Worm (Caenorhabditis elegans) whole organism, young adult: ENCODE measurements around the gene F49C5.10.
"Not testable (repeated sequence)": the region's sequence is repeated elsewhere in the genome, so short reads cannot be mapped to it uniquely, and the experiment has no call there.

Source experiments
- B0019.2 ChIP-seq: fragments of 200-800 bp; sonication (Bioruptor generic); conservative IDR thresholded peaks from 2 replicates; pipeline ENCODE4 v1.3.6; 2022; ENCODE audit warnings: missing genetic modification reagents, missing genetic modification characterization, missing compliant biosample characterization
- B0261.1 ChIP-seq: sonication (generic microtip); optimal IDR thresholded peaks from 2 replicates; lab custom pipeline; 2016; ENCODE audit warnings: mild to moderate bottlenecking, missing genetic modification characterization, moderate library complexity, missing compliant biosample characterization
- B0336.3 ChIP-seq: fragments of 200-800 bp; sonication (Bioruptor generic); IDR thresholded peaks from 2 replicates; pipeline ENCODE4 v1.3.6; 2022; ENCODE audit warnings: missing genetic modification characterization, missing compliant biosample characterization
- D2030.7 ChIP-seq: fragments of 200-800 bp; sonication (Bioruptor generic); IDR thresholded peaks from 2 replicates; pipeline ENCODE4 v1.3.6; 2022; ENCODE audit warnings: missing genetic modification reagents, missing genetic modification characterization, missing compliant biosample characterization
- F49E8.2 ChIP-seq: sonication (generic microtip); optimal IDR thresholded peaks from 3 replicates; lab custom pipeline; 2017; ENCODE audit warnings: missing genetic modification characterization, mild to moderate bottlenecking, missing compliant biosample characterization, antibody characterized with exemption, moderate library complexity; ENCODE audit not compliant: insufficient read depth
- F57A8.1 ChIP-seq: fragments of 200-800 bp; sonication (Bioruptor generic); optimal IDR thresholded peaks from 2 replicates; lab custom pipeline; 2018; ENCODE audit warnings: mild to moderate bottlenecking, missing genetic modification characterization, moderate library complexity, missing compliant biosample characterization
- T07F8.4 ChIP-seq: sonication (generic microtip); optimal IDR thresholded peaks from 2 replicates; lab custom pipeline; 2016; ENCODE audit warnings: mild to moderate bottlenecking, missing genetic modification characterization, moderate library complexity, missing compliant biosample characterization
- Y79H2A.3 ChIP-seq: fragments of 200-800 bp; sonication (Bioruptor generic); conservative IDR thresholded peaks from 2 replicates; pipeline ENCODE4 v1.3.6; 2022; ENCODE audit warnings: missing genetic modification reagents, missing genetic modification characterization, missing compliant biosample characterization
- ZK185.1 ChIP-seq: sonication (generic microtip); optimal IDR thresholded peaks from 2 replicates; lab custom pipeline; 2016; ENCODE audit warnings: mild to moderate bottlenecking, missing genetic modification characterization, missing compliant biosample characterization; ENCODE audit not compliant: poor library complexity, severe bottlenecking
- ama-1 ChIP-seq, 3 experiments: fragments of 150-350 bp in 1 of 3; sonication (generic microtip) in 2 of 3; optimal IDR thresholded peaks; 2 replicates each; lab custom pipeline; 2014 to 2018; ENCODE audit warnings: missing biosample characterization in 2 of 3, missing genetic modification characterization in 2 of 3, missing genetic modification reagents in 2 of 3
- atf-7 ChIP-seq: sonication (generic microtip); optimal IDR thresholded peaks from 2 replicates; lab custom pipeline; 2017; ENCODE audit warnings: mild to moderate bottlenecking, missing genetic modification characterization, missing compliant biosample characterization
- athp-1 ChIP-seq: sonication (generic microtip); optimal IDR thresholded peaks from 2 replicates; lab custom pipeline; 2017; ENCODE audit warnings: mild to moderate bottlenecking, missing genetic modification characterization, missing compliant biosample characterization
- cebp-2 ChIP-seq: fragments of 200-800 bp; sonication (Bioruptor generic); IDR thresholded peaks from 2 replicates; pipeline ENCODE4 v1.3.6; 2022; ENCODE audit warnings: missing genetic modification characterization, missing compliant biosample characterization
- ceh-100 ChIP-seq: fragments of 200-800 bp; sonication (Bioruptor generic); IDR thresholded peaks from 2 replicates; pipeline ENCODE4 v1.3.6; 2022; ENCODE audit warnings: missing genetic modification reagents, missing genetic modification characterization, missing compliant biosample characterization
- ceh-91 ChIP-seq: fragments of 200-800 bp; sonication (Bioruptor generic); IDR thresholded peaks from 2 replicates; pipeline ENCODE4 v1.3.6; 2022; ENCODE audit warnings: missing genetic modification reagents, missing genetic modification characterization, missing compliant biosample characterization
- die-1 ChIP-seq: sonication (generic microtip); optimal IDR thresholded peaks from 2 replicates; lab custom pipeline; 2016; ENCODE audit warnings: missing genotype, mild to moderate bottlenecking, missing genetic modification characterization, missing compliant biosample characterization
- dox-1 ChIP-seq: fragments of 200-800 bp; sonication (Bioruptor generic); IDR thresholded peaks from 2 replicates; pipeline ENCODE4 v1.3.6; 2022; ENCODE audit warnings: missing genetic modification reagents, missing genetic modification characterization, missing compliant biosample characterization
- efl-1 ChIP-seq: fragments of 150-350 bp; optimal IDR thresholded peaks from 2 replicates; lab custom pipeline; 2014; ENCODE audit warnings: missing biosample characterization, missing genetic modification reagents, missing genetic modification characterization
- ekl-4 ChIP-seq: fragments of 200-800 bp; sonication (Bioruptor generic); IDR thresholded peaks from 2 replicates; pipeline ENCODE4 v1.3.6; 2022; ENCODE audit warnings: missing genetic modification reagents, missing genetic modification characterization, missing compliant biosample characterization
- fkh-3 ChIP-seq: sonication (generic microtip); optimal IDR thresholded peaks from 2 replicates; lab custom pipeline; 2016; ENCODE audit warnings: mild to moderate bottlenecking, missing genetic modification characterization, missing compliant biosample characterization
- him-1 ChIP-seq: sonication (generic microtip); optimal IDR thresholded peaks from 2 replicates; lab custom pipeline; 2016; ENCODE audit warnings: missing genotype, missing genetic modification reagents, missing genetic modification characterization, missing compliant biosample characterization
- hlh-12 ChIP-seq: sonication (generic microtip); optimal IDR thresholded peaks from 2 replicates; lab custom pipeline; 2016; ENCODE audit warnings: missing genetic modification characterization, missing compliant biosample characterization
- let-607 ChIP-seq, 2 experiments: fragments of 200-800 bp in 1 of 2; sonication (Bioruptor generic) in 1 of 2; sonication (generic microtip) in 1 of 2; optimal IDR thresholded peaks; 2 replicates each; lab custom pipeline; 2016 to 2018; ENCODE audit warnings: mild to moderate bottlenecking in 2 of 2, missing compliant biosample characterization in 2 of 2, missing genetic modification characterization in 2 of 2, moderate library complexity in 2 of 2, missing genotype in 1 of 2
- lin-26 ChIP-seq: fragments of 200-800 bp; sonication (Bioruptor generic); IDR thresholded peaks from 2 replicates; pipeline ENCODE4 v1.3.6; 2022; ENCODE audit warnings: missing genetic modification reagents, missing genetic modification characterization, missing compliant biosample characterization
- lin-54 ChIP-seq: fragments of 200-800 bp; sonication (Bioruptor generic); optimal IDR thresholded peaks from 2 replicates; lab custom pipeline; 2018; ENCODE audit warnings: mild to moderate bottlenecking, missing genetic modification characterization, missing compliant biosample characterization
- lsl-1 ChIP-seq: fragments of 200-800 bp; sonication (Bioruptor generic); optimal IDR thresholded peaks from 2 replicates; lab custom pipeline; 2018; ENCODE audit warnings: mild to moderate bottlenecking, missing genetic modification characterization, moderate library complexity, missing compliant biosample characterization
- madf-6 ChIP-seq: fragments of 200-800 bp; sonication (Bioruptor generic); IDR thresholded peaks from 2 replicates; pipeline ENCODE4 v1.3.6; 2022; ENCODE audit warnings: missing genetic modification reagents, missing genetic modification characterization, missing compliant biosample characterization
- mes-4 ChIP-seq: sonication (generic microtip); optimal IDR thresholded peaks from 2 replicates; lab custom pipeline; 2016; ENCODE audit warnings: missing genotype, missing genetic modification characterization, missing compliant biosample characterization
- nhr-179 ChIP-seq: sonication (generic microtip); optimal IDR thresholded peaks from 2 replicates; lab custom pipeline; 2016; ENCODE audit warnings: mild to moderate bottlenecking, missing genetic modification characterization, missing compliant biosample characterization
- nhr-80 ChIP-seq: sonication (generic microtip); optimal IDR thresholded peaks from 2 replicates; lab custom pipeline; 2016; ENCODE audit warnings: missing genetic modification characterization, missing compliant biosample characterization
- nhr-90 ChIP-seq: sonication (generic microtip); optimal IDR thresholded peaks from 2 replicates; lab custom pipeline; 2016; ENCODE audit warnings: missing genotype, mild to moderate bottlenecking, missing genetic modification characterization, missing compliant biosample characterization
- pbrm-1 ChIP-seq: fragments of 200-800 bp; sonication (Bioruptor generic); IDR thresholded peaks from 2 replicates; pipeline ENCODE4 v1.3.6; 2022; ENCODE audit warnings: missing genetic modification reagents, missing genetic modification characterization, missing compliant biosample characterization
- rcor-1 ChIP-seq: fragments of 200-800 bp; sonication (Bioruptor generic); IDR thresholded peaks from 2 replicates; pipeline ENCODE4 v1.3.6; 2022; ENCODE audit warnings: missing genetic modification reagents, missing genetic modification characterization, missing compliant biosample characterization
- rec-8 ChIP-seq, 2 experiments: sonication (generic microtip); optimal IDR thresholded peaks; 2 replicates each; lab custom pipeline; 2016; ENCODE audit warnings: mild to moderate bottlenecking in 2 of 2, missing genetic modification characterization in 2 of 2, missing genetic modification reagents in 2 of 2, missing genotype in 2 of 2, missing biosample characterization in 1 of 2, missing compliant biosample characterization in 1 of 2, moderate library complexity in 1 of 2
- rpc-1 ChIP-seq, 2 experiments: fragments of 150-350 bp in 1 of 2; sonication (generic microtip) in 1 of 2; optimal IDR thresholded peaks; 2 replicates each; lab custom pipeline; 2014 to 2018; ENCODE audit warnings: missing biosample characterization in 1 of 2, missing genetic modification characterization in 1 of 2, missing genetic modification reagents in 1 of 2, missing genotype in 1 of 2
- snpc-1.1 ChIP-seq: sonication (generic microtip); optimal IDR thresholded peaks from 2 replicates; lab custom pipeline; 2017; ENCODE audit warnings: missing genetic modification characterization, mild to moderate bottlenecking, missing compliant biosample characterization, antibody characterized with exemption, moderate library complexity, missing genotype, missing genetic modification reagents; ENCODE audit not compliant: insufficient read depth
- snpc-1.3 ChIP-seq: sonication (generic microtip); optimal IDR thresholded peaks from 2 replicates; lab custom pipeline; 2017; ENCODE audit warnings: missing genetic modification characterization, mild to moderate bottlenecking, missing compliant biosample characterization, antibody characterized with exemption, moderate library complexity, missing genotype, missing genetic modification reagents; ENCODE audit not compliant: insufficient read depth
- snpc-4 ChIP-seq, 5 experiments: fragments of 150-350 bp in 1 of 5; sonication (generic microtip) in 4 of 5; optimal IDR thresholded peaks; 2 replicates each; lab custom pipeline; 2014 to 2018; ENCODE audit warnings: missing genetic modification characterization in 5 of 5, missing biosample characterization in 3 of 5, antibody characterized with exemption in 2 of 5, mild to moderate bottlenecking in 2 of 5, missing compliant biosample characterization in 2 of 5, missing genotype in 2 of 5, moderate library complexity in 2 of 5, missing genetic modification reagents in 1 of 5
- tbp1 ChIP-seq: fragments of 200-800 bp; sonication (Bioruptor generic); optimal IDR thresholded peaks from 2 replicates; lab custom pipeline; 2018; ENCODE audit warnings: mild to moderate bottlenecking, missing genetic modification characterization, missing compliant biosample characterization
- xnd-1 ChIP-seq: sonication (generic microtip); optimal IDR thresholded peaks from 2 replicates; lab custom pipeline; 2016; ENCODE audit warnings: missing genotype, missing genetic modification reagents, missing genetic modification characterization, missing compliant biosample characterization
- zim-3 ChIP-seq: sonication (generic microtip); optimal IDR thresholded peaks from 2 replicates; lab custom pipeline; 2017; ENCODE audit warnings: mild to moderate bottlenecking, missing genetic modification characterization, moderate library complexity, missing compliant biosample characterization
- ztf-6 ChIP-seq: fragments of 200-800 bp; sonication (Bioruptor generic); IDR thresholded peaks from 2 replicates; pipeline ENCODE4 v1.3.6; 2022; ENCODE audit warnings: missing genetic modification reagents, missing genetic modification characterization, missing compliant biosample characterization

Gene F49C5.10

DNA sequence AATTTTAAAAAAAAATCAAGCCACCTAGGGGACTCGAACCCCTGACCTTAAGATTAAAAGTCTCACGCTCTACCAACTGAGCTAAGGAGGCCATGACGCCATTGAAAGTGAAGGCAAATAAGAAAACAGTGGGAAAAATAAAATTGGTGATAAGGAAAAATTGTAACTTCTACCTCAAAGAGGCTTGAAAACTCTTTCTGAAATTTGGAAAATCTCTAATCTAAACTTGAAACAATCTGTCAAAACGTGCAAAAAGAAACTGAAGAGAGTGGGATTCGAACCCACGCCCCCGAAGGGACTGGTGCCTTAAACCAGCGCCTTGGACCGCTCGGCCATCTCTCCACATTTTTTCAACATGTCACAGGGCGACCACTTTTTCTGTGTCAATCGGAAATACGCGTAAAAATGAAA, 4.9 kb upstream of the F49C5.10 start (continued):
- TF ChIP-seq zim-3 (peak; percentile 73), lin-54 (GFP tag; lab: Kevin White, UChicago) (peak; percentile 41), mes-4 (peak; percentile 55), pbrm-1 (GFP tag; lab: Robert Waterston, UW) (peak; percentile 49; the same call in 1 of the 2 replicates), rec-8 (tag; optimal IDR thresholded peaks at IDR 0.05; lab: Kevin White, UChicago) (peak; percentile 3 to 62), T07F8.4 (tag; lab: Kevin White, UChicago) (peak; percentile 69), nhr-179 (tag; lab: Kevin White, UChicago) (peak; percentile 51), hlh-12 (tag; lab: Kevin White, UChicago) (peak; percentile 71), ama-1 (GFP tag; optimal IDR thresholded peaks at IDR 0.05; lab: Kevin White, UChicago) (peak; percentile 48 to 59), die-1 (tag; lab: Kevin White, UChicago) (peak; percentile 84), B0019.2 (GFP tag; lab: Robert Waterston, UW) (0 out of 2 replicates have a peak, but pooled peaks have one; percentile 26), madf-6 (GFP tag; lab: Robert Waterston, UW) (peak; percentile 63), let-607 (tag; optimal IDR thresholded peaks at IDR 0.05; lab: Kevin White, UChicago) (peak; percentile 32 to 38), rpc-1 (optimal IDR thresholded peaks at IDR 0.05; lab: Kevin White, UChicago) (peak; percentile 85), rpc-1 (tag; optimal IDR thresholded peaks at IDR 0.05; lab: Kevin White, UChicago) (peak; percentile 96), B0336.3 (GFP tag; lab: Robert Waterston, UW) (peak; percentile 73), lin-26 (GFP tag; lab: Robert Waterston, UW) (peak; percentile 90), D2030.7 (peak; percentile 80), Y79H2A.3 (GFP tag; lab: Robert Waterston, UW) (0 out of 2 replicates have a peak, but pooled peaks have one; percentile 53), xnd-1 (tag; lab: Kevin White, UChicago) (peak; percentile 3), ZK185.1 (peak; percentile 77), lsl-1 (GFP tag; lab: Kevin White, UChicago) (peak; percentile 48), tbp1 (peak; percentile 91), dox-1 (GFP tag; lab: Robert Waterston, UW) (peak; percentile 80)
- not testable (repeated sequence) for TF ChIP-seq ama-1 (optimal IDR thresholded peaks at IDR 0.05; lab: Kevin White, UChicago)

DNA sequence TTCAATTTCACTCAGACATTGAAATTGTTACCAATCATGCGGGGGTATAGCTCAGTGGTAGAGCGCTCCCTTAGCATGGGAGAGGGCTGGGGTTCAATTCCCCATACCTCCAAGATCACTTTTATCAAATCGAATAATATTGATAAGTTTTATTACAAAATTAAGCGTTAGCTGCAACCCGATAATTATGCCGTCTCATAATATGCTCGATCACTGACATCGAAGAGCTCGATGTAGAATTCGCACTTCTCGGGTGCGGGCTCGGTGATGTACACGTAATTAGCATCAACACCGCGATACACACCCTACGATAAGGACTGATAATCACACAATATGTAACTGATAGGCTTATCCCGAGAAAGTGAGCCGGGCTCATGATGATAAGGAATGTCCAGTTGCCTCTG, 4.0 kb upstream of the F49C5.10 start:
- TF ChIP-seq ceh-100 (0 out of 2 replicates have a peak, but pooled peaks have one; percentile 24), B0261.1 (tag; lab: Kevin White, UChicago) (peak; percentile 68), atf-7 (tag; lab: Kevin White, UChicago) (peak; percentile 20), cebp-2 (GFP tag; lab: Robert Waterston, UW) (0 out of 2 replicates have a peak, but pooled peaks have one; percentile 21), F57A8.1 (peak; percentile 56), lin-54 (GFP tag; lab: Kevin White, UChicago) (peak; percentile 1), lin-26 (GFP tag; lab: Robert Waterston, UW) (peak; percentile 90), snpc-1.3 (tag; lab: Kevin White, UChicago) (peak; percentile 29), nhr-80 (tag; lab: Kevin White, UChicago) (peak; percentile 39), rcor-1 (0 out of 2 replicates have a peak, but pooled peaks have one; percentile 34), tbp1 (peak; percentile 84), him-1 (tag; lab: Kevin White, UChicago) (peak; percentile 42), F49E8.2 (tag; lab: Kevin White, UChicago) (peak; percentile 11), athp-1 (tag; lab: Kevin White, UChicago) (peak; percentile 19), ceh-91 (GFP tag; lab: Robert Waterston, UW) (no peak), madf-6 (GFP tag; lab: Robert Waterston, UW) (peak; percentile 41), snpc-1.1 (tag; lab: Kevin White, UChicago) (peak; percentile 44), D2030.7 (no peak; the same call in none of the 2 replicates), efl-1 (GFP tag; lab: Kevin White, UChicago) (peak; percentile 21), rpc-1 (optimal IDR thresholded peaks at IDR 0.05; lab: Kevin White, UChicago) (peak; percentile 62), rpc-1 (tag; optimal IDR thresholded peaks at IDR 0.05; lab: Kevin White, UChicago) (peak; percentile 84), fkh-3 (tag; lab: Kevin White, UChicago) (peak; percentile 27), ekl-4 (0 out of 2 replicates have a peak, but pooled peaks have one; percentile 21), die-1 (tag; lab: Kevin White, UChicago) (peak; percentile 69), ZK185.1 (peak; percentile 48), ztf-6 (no peak), snpc-4 (GFP tag; optimal IDR thresholded peaks at IDR 0.05; lab: Kevin White, UChicago) (peak; percentile 40), snpc-4 (tag; optimal IDR thresholded peaks at IDR 0.05; lab: Kevin White, UChicago) (peak in 1 of 4 experiments; percentile 30), nhr-90 (tag; lab: Kevin White, UChicago) (peak; percentile 67), dox-1 (GFP tag; lab: Robert Waterston, UW) (peak; percentile 57; the same call in 1 of the 2 replicates)
